Fruit fly (Drosophila melanogaster): ENCODE results near the gene CG1677.
A peak's percentile ranks its signal among the peaks of the same experiment; 100 is the strongest.

DNA sequence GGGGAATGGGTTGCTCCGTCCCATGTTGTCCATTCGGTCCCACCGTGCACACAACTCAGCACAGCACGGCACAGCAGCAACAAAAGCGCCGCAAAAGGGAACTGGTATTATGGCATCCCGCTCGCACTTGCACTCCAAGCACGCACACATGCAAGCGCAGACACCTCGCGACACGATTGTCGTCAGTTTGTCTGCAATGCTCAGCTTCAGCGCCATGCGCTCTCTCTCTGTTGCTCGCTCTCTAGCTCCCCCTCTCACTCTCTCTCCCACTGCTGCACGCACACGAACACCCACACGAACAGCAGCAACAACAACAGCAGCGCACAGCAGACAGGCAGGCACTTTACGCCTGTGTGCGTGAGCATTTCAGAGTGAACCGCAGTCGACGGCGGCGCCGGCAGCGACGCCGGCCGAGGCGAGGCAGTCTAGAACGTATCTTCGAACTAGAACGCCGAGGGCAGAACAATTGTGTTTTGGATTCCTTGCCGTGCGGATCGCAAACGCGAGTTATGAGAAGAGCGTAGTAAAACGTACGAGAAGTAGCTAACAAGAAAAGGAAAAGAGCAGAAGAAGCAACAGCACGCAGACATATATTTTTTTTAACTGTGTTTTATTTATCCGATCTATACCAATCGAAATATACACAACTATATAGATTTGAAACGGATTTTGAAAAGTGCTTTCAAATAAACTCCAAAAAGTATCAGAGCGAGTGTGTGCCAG, 98.0 kb downstream of the CG1677 start, which contains the start of gene brk:
- no peak for TF ChIP-seq CG14711 (tag; optimal IDR thresholded peaks at IDR 0.05)
- no peak for TF ChIP-seq CG11617 (GFP tag; optimal IDR thresholded peaks at IDR 0.05)
- TF ChIP-seq Mnt (GFP tag; optimal IDR thresholded peaks at IDR 0.05): peak; percentile 73
- TF ChIP-seq pad (GFP tag; optimal IDR thresholded peaks at IDR 0.05): peak; percentile 24
- TF ChIP-seq CG7045 (GFP tag; optimal IDR thresholded peaks at IDR 0.05): no peak
